Fruit fly (Drosophila melanogaster): Measurements from ENCODE around the gene AOX3.

AOX3 gene

DNA sequence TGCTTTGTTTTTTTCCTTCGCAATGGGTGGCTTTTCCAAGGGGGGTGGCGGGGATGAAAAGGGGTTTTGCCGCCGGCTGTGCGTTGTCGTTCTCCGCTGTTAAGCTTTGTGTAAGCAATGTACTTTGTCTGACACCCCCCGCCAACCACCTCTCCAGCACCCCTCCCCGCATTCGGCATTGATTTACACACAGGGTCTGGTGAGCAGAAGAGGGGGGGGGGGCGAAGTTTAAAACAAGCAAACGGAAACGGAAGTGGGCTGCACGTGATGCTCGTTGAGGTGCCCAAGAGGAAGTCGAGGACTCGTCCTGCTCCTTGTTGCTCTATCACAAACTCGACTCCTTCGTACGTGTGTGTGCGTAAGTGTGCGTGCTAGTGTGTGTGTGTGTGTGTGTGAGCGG is 30.9 kb downstream of the AOX3 start:
- no peak for TF ChIP-seq N (GFP tag; optimal IDR thresholded peaks at IDR 0.05)
- no peak for TF ChIP-seq Myc (optimal IDR thresholded peaks at IDR 0.05)
- TF ChIP-seq Rel (GFP tag; optimal IDR thresholded peaks at IDR 0.05), result no peak
- TF ChIP-seq Rel (tag; optimal IDR thresholded peaks at IDR 0.05), result no peak
- TF ChIP-seq jim (GFP tag; optimal IDR thresholded peaks at IDR 0.05), result no peak
- no peak for TF ChIP-seq rgr (GFP tag; optimal IDR thresholded peaks at IDR 0.05)

DNA sequence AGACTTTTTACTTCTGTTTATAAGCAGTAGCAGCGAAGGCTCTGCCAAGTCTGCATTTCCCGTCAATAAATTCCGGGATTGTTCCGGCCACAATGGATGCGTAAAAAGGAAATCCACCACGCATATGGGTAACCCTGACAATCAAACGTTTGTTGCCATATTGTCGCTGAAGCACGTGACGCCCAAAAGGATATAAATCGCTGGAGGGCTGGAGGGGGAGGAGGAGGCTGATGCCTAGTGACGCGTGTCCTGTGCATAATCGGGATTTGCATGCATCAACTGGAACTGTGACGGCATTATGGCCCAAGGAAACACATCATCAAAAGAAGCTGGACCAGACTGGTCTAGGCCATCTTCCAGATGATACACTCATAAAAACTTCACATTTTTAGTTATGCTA is 34.8 kb downstream of the AOX3 start:
- TF ChIP-seq HLH106 (tag; optimal IDR thresholded peaks at IDR 0.05) (no peak), Hr78 (GFP tag; optimal IDR thresholded peaks at IDR 0.05) (no peak), Mio (GFP tag; optimal IDR thresholded peaks at IDR 0.05) (no peak), Abd-B (GFP tag; optimal IDR thresholded peaks at IDR 0.05) (no peak), ey (GFP tag; optimal IDR thresholded peaks at IDR 0.05) (no peak), GATAd (GFP tag; optimal IDR thresholded peaks at IDR 0.05) (no peak), br (GFP tag; optimal IDR thresholded peaks at IDR 0.05) (no peak), dmrt93B (GFP tag; optimal IDR thresholded peaks at IDR 0.05) (no peak), Hr83 (GFP tag; optimal IDR thresholded peaks at IDR 0.05; ENCODE audit: poor library complexity, severe bottlenecking) (no peak), Dfd (GFP tag; optimal IDR thresholded peaks at IDR 0.05) (no peak), woc (GFP tag; optimal IDR thresholded peaks at IDR 0.05) (no peak), CrebA (GFP tag; optimal IDR thresholded peaks at IDR 0.05; ENCODE audit: borderline replicate concordance) (no peak), Jra (GFP tag; optimal IDR thresholded peaks at IDR 0.05) (no peak), dsf (GFP tag; optimal IDR thresholded peaks at IDR 0.05; ENCODE audit: borderline replicate concordance) (no peak), Hnf4 (GFP tag; optimal IDR thresholded peaks at IDR 0.05) (no peak), dl (GFP tag; optimal IDR thresholded peaks at IDR 0.05; ENCODE audit: insufficient read depth in 1 of 2, partially characterized antibody in 2 of 2) (no peak), usp (GFP tag; optimal IDR thresholded peaks at IDR 0.05) (no peak)

DNA sequence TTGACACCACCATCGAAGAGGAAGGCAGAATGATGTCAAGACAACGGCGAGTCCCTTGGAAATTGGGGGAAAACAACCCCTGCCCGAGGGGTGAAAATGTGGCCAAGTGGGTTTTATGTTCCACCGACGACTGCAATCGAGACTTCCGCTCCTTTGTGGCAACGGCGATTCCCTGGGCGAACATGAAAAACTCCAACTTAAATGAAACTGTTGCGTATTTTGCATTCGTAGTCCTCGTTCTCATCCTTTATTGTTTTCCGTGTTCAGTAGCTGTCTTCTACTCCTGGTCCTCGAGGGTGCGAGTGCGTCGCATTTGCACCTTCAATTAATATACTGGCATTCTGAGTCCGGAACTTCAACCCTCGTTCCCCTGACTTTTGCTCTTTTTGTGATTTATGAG is 35.7 kb downstream of the AOX3 start:
- no peak for TF ChIP-seq ey (GFP tag; optimal IDR thresholded peaks at IDR 0.05)
- TF ChIP-seq dmrt93B (GFP tag; optimal IDR thresholded peaks at IDR 0.05), result no peak
- no peak for TF ChIP-seq sage (GFP tag; optimal IDR thresholded peaks at IDR 0.05)

DNA sequence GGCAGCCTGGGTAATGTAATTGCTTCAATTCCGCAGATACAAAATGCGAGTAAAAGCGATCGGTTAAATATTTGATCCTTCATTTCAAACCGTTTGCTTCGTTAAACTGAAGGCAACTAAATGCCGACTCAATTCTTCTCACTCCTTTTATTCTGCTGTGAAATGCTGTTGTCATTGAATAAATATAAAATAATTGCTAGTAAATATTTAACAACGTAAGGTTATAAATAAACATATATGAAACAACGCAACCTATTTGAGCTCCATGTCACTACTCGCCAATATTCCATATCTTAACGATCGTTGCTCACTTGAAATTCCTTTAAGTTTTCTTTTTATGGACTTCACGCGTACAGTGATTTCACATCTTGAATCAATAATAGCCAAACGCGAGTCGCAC is 38.2 kb downstream of the AOX3 start, which contains the start of gene CG44013:
Gene CG44013, minus strand, starts transcription at position 101 of the 400 bp plus-strand sequence.
- TF ChIP-seq Dfd (GFP tag; optimal IDR thresholded peaks at IDR 0.05) (no peak), sage (GFP tag; optimal IDR thresholded peaks at IDR 0.05) (no peak), Hr83 (GFP tag; optimal IDR thresholded peaks at IDR 0.05; ENCODE audit: poor library complexity, severe bottlenecking) (no peak), HLH106 (tag; optimal IDR thresholded peaks at IDR 0.05) (no peak), sv (GFP tag; optimal IDR thresholded peaks at IDR 0.05) (no peak), Sp1 (GFP tag; optimal IDR thresholded peaks at IDR 0.05) (no peak), foxo (GFP tag; optimal IDR thresholded peaks at IDR 0.05) (no peak), Rel (GFP tag; optimal IDR thresholded peaks at IDR 0.05) (no peak), Rel (tag; optimal IDR thresholded peaks at IDR 0.05) (no peak)

DNA sequence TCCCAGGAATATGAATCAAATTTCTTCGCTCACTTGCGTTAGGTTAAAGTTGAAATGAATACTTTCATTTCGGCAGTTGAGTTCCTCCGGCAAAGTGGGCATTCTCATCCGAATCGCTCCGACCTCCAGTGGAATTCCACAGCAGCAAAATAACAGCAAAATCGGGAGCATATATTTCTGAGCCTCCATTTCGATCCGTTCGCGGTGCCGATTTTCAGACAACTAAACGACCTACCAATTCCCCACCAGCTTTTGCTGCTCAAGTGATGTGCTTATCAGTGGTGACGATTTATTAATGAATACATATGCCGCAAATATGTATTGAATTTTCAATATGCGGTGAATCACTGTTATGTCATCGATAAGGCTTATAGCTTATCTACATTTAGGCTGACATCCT is 39.4 kb downstream of the AOX3 start, which contains the start of gene CG44014:
Gene CG44014, minus strand, starts transcription at position 256 of the 400 bp plus-strand sequence.
- TF ChIP-seq brk (GFP tag; optimal IDR thresholded peaks at IDR 0.05) (no peak), Abd-B (GFP tag; optimal IDR thresholded peaks at IDR 0.05) (no peak), GATAd (GFP tag; optimal IDR thresholded peaks at IDR 0.05) (no peak)

DNA sequence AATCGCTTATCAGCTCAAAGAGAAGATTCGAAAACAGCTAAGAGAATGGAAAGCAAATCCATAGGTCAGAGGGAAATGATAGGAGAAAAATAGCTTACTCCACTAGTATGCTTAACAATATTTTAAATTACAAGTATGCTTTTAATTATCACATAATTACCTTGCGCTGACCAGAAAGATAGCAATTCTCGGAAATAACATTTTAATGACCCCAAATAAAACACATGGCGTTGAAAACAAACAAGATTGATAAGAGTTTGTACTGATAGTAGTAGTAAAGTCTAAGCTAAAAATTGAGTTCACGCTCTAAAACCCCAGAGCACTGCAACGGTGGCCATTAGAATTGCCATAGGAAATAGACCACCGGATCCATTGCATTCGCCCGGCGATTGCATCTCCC is 40.2 kb downstream of the AOX3 start:
- no peak for TF ChIP-seq Vsx2 (GFP tag; optimal IDR thresholded peaks at IDR 0.05; ENCODE audit: partially characterized antibody)
- TF ChIP-seq OdsH (GFP tag; optimal IDR thresholded peaks at IDR 0.05), result no peak
- no peak for TF ChIP-seq Dif (GFP tag; optimal IDR thresholded peaks at IDR 0.05; ENCODE audit: partially characterized antibody)
- TF ChIP-seq pan (optimal IDR thresholded peaks at IDR 0.05), result no peak
- no peak for TF ChIP-seq lola (GFP tag; optimal IDR thresholded peaks at IDR 0.05)
- no peak for TF ChIP-seq Rel (GFP tag; optimal IDR thresholded peaks at IDR 0.05)
- TF ChIP-seq Rel (tag; optimal IDR thresholded peaks at IDR 0.05), result no peak
- no peak for TF ChIP-seq Jra (GFP tag; optimal IDR thresholded peaks at IDR 0.05)
- TF ChIP-seq woc (GFP tag; optimal IDR thresholded peaks at IDR 0.05), result no peak
- no peak for TF ChIP-seq Abd-B (GFP tag; optimal IDR thresholded peaks at IDR 0.05)
- TF ChIP-seq CG9705 (GFP tag; optimal IDR thresholded peaks at IDR 0.05), result no peak
- TF ChIP-seq foxo (GFP tag; optimal IDR thresholded peaks at IDR 0.05), result no peak
- no peak for TF ChIP-seq sage (GFP tag; optimal IDR thresholded peaks at IDR 0.05)
- TF ChIP-seq fru (GFP tag; optimal IDR thresholded peaks at IDR 0.05), result no peak
